Fruit fly (Drosophila melanogaster): ENCODE measurements around the gene Hsp68.

dm6 chr3R:24007775-24008506, 49.2 kb downstream of the Hsp68 start:
- no peak for TF ChIP-seq CG13204 (GFP tag; optimal IDR thresholded peaks at IDR 0.05)
- TF ChIP-seq Snoo (tag; optimal IDR thresholded peaks at IDR 0.05): no peak
- TF ChIP-seq Pif1B (GFP tag; optimal IDR thresholded peaks at IDR 0.05): no peak
- TF ChIP-seq D1 (tag; optimal IDR thresholded peaks at IDR 0.05): no peak
- TF ChIP-seq fd96Ca (GFP tag; IDR thresholded peaks at IDR 0.05): peak; percentile 37; the same call in 1 of the 3 replicates
- TF ChIP-seq CG17806 (tag; optimal IDR thresholded peaks at IDR 0.05): no peak
- TF ChIP-seq gl (tag; optimal IDR thresholded peaks at IDR 0.05): no peak
- no peak for TF ChIP-seq rn (GFP tag; IDR thresholded peaks at IDR 0.05)
